Worm (Caenorhabditis elegans): Measurements from ENCODE around the gene pacs-1.

DNA sequence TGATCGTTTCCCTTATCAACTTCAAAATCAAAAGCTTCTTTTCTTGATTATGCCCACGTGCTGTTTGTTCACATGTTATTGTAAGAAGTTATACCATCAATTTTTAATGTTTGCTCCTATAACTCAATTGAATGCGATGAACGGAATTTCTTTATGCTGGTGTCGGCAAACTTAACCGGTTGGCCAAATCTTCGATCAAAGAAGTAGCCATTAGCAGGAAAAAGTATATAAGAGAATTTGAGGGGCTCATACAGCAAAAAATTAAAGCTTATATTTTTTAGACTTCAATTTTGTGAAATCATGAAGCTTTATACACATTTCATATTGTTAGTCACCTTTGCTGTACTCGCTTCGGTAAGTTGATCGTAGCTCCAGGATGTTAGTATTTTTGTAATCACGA, 43.3 kb downstream of the pacs-1 start, which contains the start of gene pqn-16:
- TF ChIP-seq W03F9.2 (tag; optimal IDR thresholded peaks at IDR 0.05) (no peak), him-1 (tag; optimal IDR thresholded peaks at IDR 0.05) (no peak)

Measured in whole organism, L4/young adult.